Worm (Caenorhabditis elegans): ENCODE data around the gene F56D6.11.

ce11 chrIV:3919506-3919905, 13.2 kb upstream of the F56D6.11 start, which contains the start of gene srz-19:
- no peak for TF ChIP-seq nhr-77 (tag; optimal IDR thresholded peaks at IDR 0.05)
- TF ChIP-seq ztf-4 (tag; optimal IDR thresholded peaks at IDR 0.05), result no peak
- no peak for TF ChIP-seq egl-27 (tag; optimal IDR thresholded peaks at IDR 0.05)
- TF ChIP-seq zag-1 (tag; optimal IDR thresholded peaks at IDR 0.05), result no peak
- TF ChIP-seq ceh-16 (tag; optimal IDR thresholded peaks at IDR 0.05), result no peak
- no peak for TF ChIP-seq ama-1 (optimal IDR thresholded peaks at IDR 0.05)
- TF ChIP-seq sea-2 (GFP tag; optimal IDR thresholded peaks at IDR 0.05), result no peak
- no peak for TF ChIP-seq jun-1 (tag; optimal IDR thresholded peaks at IDR 0.05)
- TF ChIP-seq unc-62 (GFP tag; optimal IDR thresholded peaks at IDR 0.05), result no peak
- no peak for TF ChIP-seq ceh-28 (tag; optimal IDR thresholded peaks at IDR 0.05)
- no peak for TF ChIP-seq elt-3 (tag; optimal IDR thresholded peaks at IDR 0.05)
- TF ChIP-seq elt-1 (tag; optimal IDR thresholded peaks at IDR 0.05), result no peak
- TF ChIP-seq nhr-237 (tag; optimal IDR thresholded peaks at IDR 0.05), result no peak
- no peak for TF ChIP-seq unc-39 (tag; optimal IDR thresholded peaks at IDR 0.05)
